Worm (Caenorhabditis elegans): ENCODE data around the gene sri-34.

- TF ChIP-seq nhr-237 (tag; optimal IDR thresholded peaks at IDR 0.05) = no peak
- TF ChIP-seq lin-15B (tag; optimal IDR thresholded peaks at IDR 0.05) = no peak
These were observed 49.8 kb upstream of the sri-34 start, which contains the start of gene sdz-35 for ce11 chrII:3208679-3209078.
